Fruit fly (Drosophila melanogaster): Measurements from ENCODE around the gene CG9312.

DNA sequence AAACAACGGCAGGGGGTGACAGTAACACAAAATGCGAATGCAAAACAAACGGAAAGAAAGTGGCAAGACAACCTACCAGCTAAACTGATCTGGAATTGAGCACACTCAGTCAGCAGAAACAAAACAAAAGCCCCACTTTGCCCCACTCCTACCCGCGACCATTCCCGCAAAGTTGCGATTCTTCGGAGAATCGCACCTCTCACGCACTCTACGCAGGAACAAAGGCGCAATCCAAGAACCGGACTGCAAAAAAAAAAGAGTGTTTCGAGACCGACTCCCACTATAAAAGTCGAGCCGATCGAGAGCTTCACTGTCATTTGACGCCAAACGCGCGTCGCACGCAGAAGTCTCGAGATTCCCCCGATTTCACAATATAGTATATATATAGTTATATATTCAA is 1.7 kb downstream of the CG9312 start, which contains the start of gene Cht5:
- no peak for TF ChIP-seq gro (GFP tag; optimal IDR thresholded peaks at IDR 0.05)
- TF ChIP-seq zen2 (GFP tag; IDR thresholded peaks at IDR 0.05; ENCODE audit: partially characterized antibody), result no peak
- TF ChIP-seq ewg (GFP tag; optimal IDR thresholded peaks at IDR 0.05), result no peak
- no peak for TF ChIP-seq org-1 (GFP tag; optimal IDR thresholded peaks at IDR 0.05)
- TF ChIP-seq CG17829 (tag; optimal IDR thresholded peaks at IDR 0.05), result no peak
- no peak for TF ChIP-seq CG16863 (GFP tag; optimal IDR thresholded peaks at IDR 0.05)
- TF ChIP-seq nmo (GFP tag; optimal IDR thresholded peaks at IDR 0.05), result no peak
- TF ChIP-seq inv (GFP tag; IDR thresholded peaks at IDR 0.05; ENCODE audit: partially characterized antibody), result no peak
- no peak for TF ChIP-seq CG1832 (GFP tag; optimal IDR thresholded peaks at IDR 0.05)
- no peak for TF ChIP-seq CTCF (GFP tag; optimal IDR thresholded peaks at IDR 0.05)
- no peak for TF ChIP-seq CG17361 (GFP tag; IDR thresholded peaks at IDR 0.05)
- TF ChIP-seq pan (optimal IDR thresholded peaks at IDR 0.05), result no peak
- no peak for TF ChIP-seq pan (GFP tag; optimal IDR thresholded peaks at IDR 0.05 in 1 of 2, IDR thresholded peaks at IDR 0.05 in 1 of 2)

Data from whole organism, embryonic.